Fruit fly (Drosophila melanogaster) whole organism, adult: ENCODE results near the gene elB.

Source experiments
- CG11617 ChIP-seq: fragments of 200-800 bp; sonication (Bioruptor generic); optimal IDR thresholded peaks from 2 replicates; lab custom pipeline; 2017; ENCODE audit warnings: mild to moderate bottlenecking, missing biosample characterization, missing genetic modification reagents, missing genetic modification characterization
- CG1620 ChIP-seq: fragments of 200-800 bp; sonication (Bioruptor generic); optimal IDR thresholded peaks from 2 replicates; lab custom pipeline; 2016; ENCODE audit warnings: missing biosample characterization, missing genetic modification characterization
- CG7045 ChIP-seq: fragments of 200-800 bp; sonication (Bioruptor generic); optimal IDR thresholded peaks from 2 replicates; lab custom pipeline; 2017; ENCODE audit warnings: missing biosample characterization, mild to moderate bottlenecking, missing genetic modification characterization
- Crg-1 ChIP-seq: fragments of 200-800 bp; sonication (Bioruptor generic); optimal IDR thresholded peaks from 2 replicates; lab custom pipeline; 2016; ENCODE audit warnings: missing biosample characterization, missing genetic modification characterization
- ovo ChIP-seq: fragments of 200-800 bp; sonication (Bioruptor generic); optimal IDR thresholded peaks from 2 replicates; lab custom pipeline; 2016; ENCODE audit warnings: missing biosample characterization, missing genetic modification characterization
- pad ChIP-seq: fragments of 200-800 bp; sonication (Bioruptor generic); optimal IDR thresholded peaks from 3 replicates; lab custom pipeline; 2017; ENCODE audit warnings: missing biosample characterization, missing genetic modification characterization, mild to moderate bottlenecking, moderate library complexity, missing genetic modification reagents

- TF ChIP-seq pad (GFP tag; lab: Kevin White, UChicago) = no peak
- no peak for TF ChIP-seq ovo (GFP tag; lab: Kevin White, UChicago)
- TF ChIP-seq CG7045 = no peak
- TF ChIP-seq Crg-1 (GFP tag; lab: Kevin White, UChicago) = no peak
- no peak for TF ChIP-seq CG11617 (GFP tag; lab: Kevin White, UChicago)
- no peak for TF ChIP-seq CG1620
These were observed 32.7 kb downstream of the elB start for dm6 chr2L:14376484-14377254.
